Fruit fly (Drosophila melanogaster): ENCODE data around the gene CG46339.

The CG46339 gene

DNA sequence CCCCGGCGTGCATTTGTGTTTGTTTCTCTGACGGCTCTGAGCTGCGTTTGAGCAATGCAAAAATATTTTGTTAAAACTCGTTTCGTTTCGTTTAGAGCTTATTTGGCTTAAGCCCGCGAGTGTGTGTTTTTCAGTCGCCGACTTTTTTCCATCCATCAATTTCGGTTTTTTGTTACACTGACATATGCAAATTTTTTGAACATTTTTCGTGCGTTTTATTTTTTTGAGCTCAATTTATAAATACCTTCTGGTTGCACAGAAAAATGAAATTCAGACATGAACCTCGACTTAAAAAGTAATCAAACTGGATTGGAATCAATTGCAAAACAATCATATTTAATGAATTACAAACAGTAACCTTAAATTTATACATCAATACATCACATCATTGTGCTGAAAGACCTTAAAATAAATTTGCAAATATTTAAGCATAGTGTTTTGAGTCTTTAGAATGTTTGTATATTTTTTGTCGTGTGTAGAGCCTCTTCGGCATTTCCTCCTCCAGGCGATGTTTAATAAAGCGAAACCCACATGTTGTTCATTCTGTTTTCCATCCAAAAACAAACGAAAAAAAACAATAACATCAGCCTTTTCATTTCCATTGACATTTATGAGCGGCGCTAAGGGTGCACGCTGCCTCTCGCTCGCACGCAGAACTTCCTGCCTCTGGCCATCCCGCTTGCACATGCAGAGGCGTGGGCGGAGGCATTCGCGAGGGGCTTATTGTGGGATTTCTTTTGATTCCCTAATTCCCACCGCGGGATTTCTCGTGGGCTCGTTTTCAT lies 33.1 kb upstream of the CG46339 start:
- TF ChIP-seq dmrt93B (GFP tag; optimal IDR thresholded peaks at IDR 0.05), result no peak
- no peak for TF ChIP-seq dsf (GFP tag; optimal IDR thresholded peaks at IDR 0.05; ENCODE audit: borderline replicate concordance)
- peak; percentile 27 for TF ChIP-seq h (GFP tag; optimal IDR thresholded peaks at IDR 0.05)
- TF ChIP-seq foxo (GFP tag; optimal IDR thresholded peaks at IDR 0.05), result peak in 1 of 2 experiments; percentile 40
- no peak for TF ChIP-seq jim (GFP tag; optimal IDR thresholded peaks at IDR 0.05)
- no peak for TF ChIP-seq Jra (GFP tag; optimal IDR thresholded peaks at IDR 0.05)
- no peak for TF ChIP-seq OdsH (GFP tag; optimal IDR thresholded peaks at IDR 0.05)
- TF ChIP-seq Hr78 (GFP tag; optimal IDR thresholded peaks at IDR 0.05), result no peak
- peak; percentile 11 for TF ChIP-seq ey (GFP tag; optimal IDR thresholded peaks at IDR 0.05)
- no peak for TF ChIP-seq pan (optimal IDR thresholded peaks at IDR 0.05)
- TF ChIP-seq N (GFP tag; optimal IDR thresholded peaks at IDR 0.05), result no peak
- peak; percentile 22 for TF ChIP-seq woc (GFP tag; optimal IDR thresholded peaks at IDR 0.05)
- TF ChIP-seq Rel (GFP tag; optimal IDR thresholded peaks at IDR 0.05), result no peak
- no peak for TF ChIP-seq Rel (tag; optimal IDR thresholded peaks at IDR 0.05)
- no peak for TF ChIP-seq CrebA (GFP tag; optimal IDR thresholded peaks at IDR 0.05; ENCODE audit: borderline replicate concordance)
- TF ChIP-seq Hr83 (GFP tag; optimal IDR thresholded peaks at IDR 0.05; ENCODE audit: poor library complexity, severe bottlenecking), result no peak
- TF ChIP-seq brk (GFP tag; optimal IDR thresholded peaks at IDR 0.05), result peak; percentile 48
- TF ChIP-seq Mio (GFP tag; optimal IDR thresholded peaks at IDR 0.05), result no peak
- peak; percentile 29 for TF ChIP-seq fru (GFP tag; optimal IDR thresholded peaks at IDR 0.05)
- no peak for TF ChIP-seq Myc (optimal IDR thresholded peaks at IDR 0.05)
- TF ChIP-seq usp (GFP tag; optimal IDR thresholded peaks at IDR 0.05), result no peak
- TF ChIP-seq Dfd (GFP tag; optimal IDR thresholded peaks at IDR 0.05), result no peak
- TF ChIP-seq sage (GFP tag; optimal IDR thresholded peaks at IDR 0.05), result no peak
- TF ChIP-seq HLH106 (tag; optimal IDR thresholded peaks at IDR 0.05), result peak; percentile 29
- TF ChIP-seq sv (GFP tag; optimal IDR thresholded peaks at IDR 0.05), result no peak
- TF ChIP-seq tai (GFP tag; optimal IDR thresholded peaks at IDR 0.05), result no peak
- peak; percentile 0 for TF ChIP-seq psq (GFP tag; optimal IDR thresholded peaks at IDR 0.05)
- no peak for TF ChIP-seq Hnf4 (GFP tag; optimal IDR thresholded peaks at IDR 0.05)

DNA sequence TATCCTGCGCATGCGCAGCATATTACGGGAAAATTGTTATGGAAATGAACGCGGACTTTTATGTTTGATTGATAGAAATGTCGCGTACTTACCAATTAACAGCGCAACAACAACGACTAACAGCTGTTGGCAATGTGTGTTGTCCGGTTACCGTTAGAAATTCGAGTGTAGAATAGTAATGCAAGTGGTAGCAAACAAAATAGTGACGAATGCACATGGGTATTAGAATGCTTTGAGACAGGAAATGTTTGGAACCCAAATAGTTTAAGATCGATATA lies 32.6 kb upstream of the CG46339 start:
- TF ChIP-seq h (GFP tag; optimal IDR thresholded peaks at IDR 0.05) (no peak), sage (GFP tag; optimal IDR thresholded peaks at IDR 0.05) (no peak), Myc (optimal IDR thresholded peaks at IDR 0.05) (no peak), N (GFP tag; optimal IDR thresholded peaks at IDR 0.05) (no peak), sv (GFP tag; optimal IDR thresholded peaks at IDR 0.05) (no peak), usp (GFP tag; optimal IDR thresholded peaks at IDR 0.05) (no peak), dsf (GFP tag; optimal IDR thresholded peaks at IDR 0.05; ENCODE audit: borderline replicate concordance) (no peak), rgr (GFP tag; optimal IDR thresholded peaks at IDR 0.05) (no peak), woc (GFP tag; optimal IDR thresholded peaks at IDR 0.05) (no peak), tai (GFP tag; optimal IDR thresholded peaks at IDR 0.05) (no peak), Abd-B (GFP tag; optimal IDR thresholded peaks at IDR 0.05) (no peak)

DNA sequence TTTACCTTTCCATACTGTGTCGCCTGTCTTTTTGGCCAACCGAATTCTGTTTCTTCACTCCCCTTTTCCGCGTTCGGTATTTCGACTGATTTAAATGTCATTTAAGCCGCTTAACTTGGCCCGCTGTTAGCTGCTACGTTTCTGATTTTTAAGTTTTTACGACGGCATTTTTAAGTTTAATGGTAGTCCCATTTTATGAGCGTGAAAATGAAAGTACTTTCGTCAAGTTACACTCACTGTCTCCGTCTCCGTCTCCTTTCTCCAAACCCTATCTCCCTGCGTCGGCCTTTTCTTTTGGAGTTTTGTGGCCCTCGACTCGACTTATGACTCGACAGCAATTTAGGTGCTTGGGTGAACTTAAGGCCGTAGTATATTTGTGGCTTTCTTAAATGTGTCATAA lies 30.4 kb upstream of the CG46339 start:
- TF ChIP-seq psq (GFP tag; optimal IDR thresholded peaks at IDR 0.05), result no peak
- no peak for TF ChIP-seq CrebA (GFP tag; optimal IDR thresholded peaks at IDR 0.05; ENCODE audit: borderline replicate concordance)
- no peak for TF ChIP-seq Mio (GFP tag; optimal IDR thresholded peaks at IDR 0.05)
- TF ChIP-seq dsf (GFP tag; optimal IDR thresholded peaks at IDR 0.05; ENCODE audit: borderline replicate concordance), result no peak
- TF ChIP-seq Hr78 (GFP tag; optimal IDR thresholded peaks at IDR 0.05), result no peak
- TF ChIP-seq Jra (GFP tag; optimal IDR thresholded peaks at IDR 0.05), result no peak
- no peak for TF ChIP-seq GATAd (GFP tag; optimal IDR thresholded peaks at IDR 0.05)
- no peak for TF ChIP-seq lola (GFP tag; optimal IDR thresholded peaks at IDR 0.05)

DNA sequence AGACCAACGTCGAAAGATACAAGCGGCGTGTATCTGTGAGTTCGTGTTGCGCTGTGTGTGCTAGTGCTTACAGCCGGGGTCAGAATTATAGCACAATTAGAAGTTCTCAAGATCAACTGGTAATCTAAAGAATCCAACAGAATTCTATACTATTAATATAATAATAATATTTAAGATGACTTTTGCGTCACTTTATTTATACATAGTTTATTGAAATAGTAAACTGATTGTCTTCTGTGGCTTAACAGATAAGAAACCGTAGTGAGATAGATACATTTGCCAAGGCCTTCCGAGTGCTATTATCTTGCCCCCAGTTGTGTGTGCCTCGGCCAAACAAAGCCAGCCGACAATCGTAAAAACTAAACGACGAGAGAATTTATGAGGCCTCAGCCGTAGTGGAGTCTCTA lies 29.3 kb upstream of the CG46339 start:
- peak; percentile 19 for TF ChIP-seq CG9705 (GFP tag; optimal IDR thresholded peaks at IDR 0.05)
- TF ChIP-seq Hr83 (GFP tag; optimal IDR thresholded peaks at IDR 0.05; ENCODE audit: poor library complexity, severe bottlenecking), result no peak
- no peak for TF ChIP-seq Abd-B (GFP tag; optimal IDR thresholded peaks at IDR 0.05)
- TF ChIP-seq Hnf4 (GFP tag; optimal IDR thresholded peaks at IDR 0.05), result peak; percentile 16
- no peak for TF ChIP-seq Jra (GFP tag; optimal IDR thresholded peaks at IDR 0.05)
- no peak for TF ChIP-seq Hr78 (GFP tag; optimal IDR thresholded peaks at IDR 0.05)
- peak; percentile 67 for TF ChIP-seq HLH106 (tag; optimal IDR thresholded peaks at IDR 0.05)
- TF ChIP-seq rgr (GFP tag; optimal IDR thresholded peaks at IDR 0.05), result peak; percentile 74
- no peak for TF ChIP-seq jim (GFP tag; optimal IDR thresholded peaks at IDR 0.05)
- TF ChIP-seq tai (GFP tag; optimal IDR thresholded peaks at IDR 0.05), result peak; percentile 2
- TF ChIP-seq CG32264 (GFP tag; optimal IDR thresholded peaks at IDR 0.05), result no peak
- no peak for TF ChIP-seq lola (GFP tag; optimal IDR thresholded peaks at IDR 0.05)
- TF ChIP-seq sv (GFP tag; optimal IDR thresholded peaks at IDR 0.05), result no peak
- no peak for TF ChIP-seq Mio (GFP tag; optimal IDR thresholded peaks at IDR 0.05)
- peak; percentile 51 for TF ChIP-seq h (GFP tag; optimal IDR thresholded peaks at IDR 0.05)
- TF ChIP-seq Rel (GFP tag; optimal IDR thresholded peaks at IDR 0.05), result no peak
- TF ChIP-seq Rel (tag; optimal IDR thresholded peaks at IDR 0.05), result no peak
- TF ChIP-seq Sp1 (GFP tag; optimal IDR thresholded peaks at IDR 0.05), result peak; percentile 72
- TF ChIP-seq woc (GFP tag; optimal IDR thresholded peaks at IDR 0.05), result no peak
- TF ChIP-seq dmrt93B (GFP tag; optimal IDR thresholded peaks at IDR 0.05), result peak; percentile 52
- no peak for TF ChIP-seq N (GFP tag; optimal IDR thresholded peaks at IDR 0.05)
- TF ChIP-seq Dif (GFP tag; optimal IDR thresholded peaks at IDR 0.05; ENCODE audit: partially characterized antibody), result no peak
- TF ChIP-seq psq (GFP tag; optimal IDR thresholded peaks at IDR 0.05), result peak; percentile 74
- peak; percentile 72 for TF ChIP-seq OdsH (GFP tag; optimal IDR thresholded peaks at IDR 0.05)
- TF ChIP-seq Dfd (GFP tag; optimal IDR thresholded peaks at IDR 0.05), result no peak
- no peak for TF ChIP-seq dsf (GFP tag; optimal IDR thresholded peaks at IDR 0.05; ENCODE audit: borderline replicate concordance)
- peak; percentile 1 for TF ChIP-seq sage (GFP tag; optimal IDR thresholded peaks at IDR 0.05)
- TF ChIP-seq fru (GFP tag; optimal IDR thresholded peaks at IDR 0.05), result peak; percentile 57
- no peak for TF ChIP-seq CrebA (GFP tag; optimal IDR thresholded peaks at IDR 0.05; ENCODE audit: borderline replicate concordance)
- peak in 1 of 2 experiments; percentile 75 for TF ChIP-seq foxo (GFP tag; optimal IDR thresholded peaks at IDR 0.05)
- TF ChIP-seq br (GFP tag; optimal IDR thresholded peaks at IDR 0.05), result peak; percentile 16
- TF ChIP-seq usp (GFP tag; optimal IDR thresholded peaks at IDR 0.05), result no peak
- no peak for TF ChIP-seq dl (GFP tag; optimal IDR thresholded peaks at IDR 0.05; ENCODE audit: insufficient read depth in 1 of 2, partially characterized antibody in 2 of 2)
